1 fruit fly cellular context compared by ENCODE assay signal in the genomic region with DNA sequence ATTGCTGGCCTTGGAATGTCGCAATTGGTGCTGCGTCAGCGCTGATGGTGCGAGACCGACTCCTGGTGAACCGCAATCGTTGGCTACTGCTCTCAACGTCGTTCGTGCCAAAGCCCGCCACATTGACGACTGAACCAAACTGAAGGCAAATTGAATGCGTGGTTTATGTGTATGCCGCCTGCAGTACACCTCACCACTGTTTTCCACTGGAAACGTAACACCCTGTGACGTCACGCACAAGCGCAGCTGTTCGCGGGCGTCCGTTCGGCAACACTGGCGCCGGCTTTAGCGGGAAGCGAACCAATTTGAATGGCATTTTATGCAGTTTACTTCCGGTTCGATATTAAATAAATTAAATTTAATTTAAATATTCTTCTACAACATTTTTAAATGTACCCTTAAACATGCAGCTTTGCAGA.
A peak's percentile ranks its signal among the peaks of the same experiment; 100 is the strongest.
TF ChIP-seq lines count a peak whose summit lies in the region.

Gene Cmpk (minus strand): TSS at position 225 of the 419 bp plus-strand sequence.

TF ChIP-seq in whole organism, embryonic, 481 proteins besides CTCF, POLR2A, EP300 and RAD21 (continued from another document and continues in another):
- 0 out of 2 replicates have a peak, but pooled peaks have one; percentile 31 for TF ChIP-seq seq (GFP tag; IDR thresholded peaks at IDR 0.05; lab: Robert Waterston, UW)
- peak; percentile 39 for TF ChIP-seq Lhr (GFP tag; optimal IDR thresholded peaks at IDR 0.05; lab: Kevin White, UChicago)
- TF ChIP-seq slbo (GFP tag; IDR thresholded peaks at IDR 0.05; lab: Robert Waterston, UW) = peak; percentile 52
- peak; percentile 58 for TF ChIP-seq CG5953 (GFP tag; IDR thresholded peaks at IDR 0.05; lab: Robert Waterston, UW)
- peak; percentile 55 for TF ChIP-seq CG2120 (GFP tag; optimal IDR thresholded peaks at IDR 0.05; lab: Kevin White, UChicago)
- TF ChIP-seq CG13287 (GFP tag; IDR thresholded peaks at IDR 0.05; lab: Robert Waterston, UW; ENCODE audit: partially characterized antibody) = peak; percentile 58
- TF ChIP-seq Atf3 (GFP tag; optimal IDR thresholded peaks at IDR 0.05; lab: Kevin White, UChicago) = peak; percentile 67
- TF ChIP-seq schlank (tag; optimal IDR thresholded peaks at IDR 0.05; lab: Kevin White, UChicago) = peak; percentile 72
- TF ChIP-seq Oli (tag; optimal IDR thresholded peaks at IDR 0.05; lab: Kevin White, UChicago) = peak; percentile 41
- no peak for TF ChIP-seq tx (GFP tag; optimal IDR thresholded peaks at IDR 0.05; lab: Kevin White, UChicago)
- TF ChIP-seq CG14050 (GFP tag; IDR thresholded peaks at IDR 0.05; lab: Robert Waterston, UW) = peak; percentile 43
- peak; percentile 64 for TF ChIP-seq CG15011 (GFP tag; optimal IDR thresholded peaks at IDR 0.05; lab: Kevin White, UChicago)
- TF ChIP-seq Bgb (GFP tag; IDR thresholded peaks at IDR 0.05; lab: Robert Waterston, UW; ENCODE audit: partially characterized antibody) = peak; percentile 63
- TF ChIP-seq CG32772 (GFP tag; IDR thresholded peaks at IDR 0.05; lab: Robert Waterston, UW) = no peak
- peak; percentile 23 for TF ChIP-seq CG8089 (GFP tag; optimal IDR thresholded peaks at IDR 0.05; lab: Kevin White, UChicago)
- TF ChIP-seq CG16813 (GFP tag; IDR thresholded peaks at IDR 0.05; lab: Robert Waterston, UW; ENCODE audit: partially characterized antibody) = no peak
- peak; percentile 53 for TF ChIP-seq dm (GFP tag; optimal IDR thresholded peaks at IDR 0.05; lab: Kevin White, UChicago)
- peak; percentile 82 for TF ChIP-seq dysf (GFP tag; IDR thresholded peaks at IDR 0.05; lab: Robert Waterston, UW)
- TF ChIP-seq CG8359 (GFP tag; optimal IDR thresholded peaks at IDR 0.05; lab: Kevin White, UChicago; ENCODE audit: borderline replicate concordance) = peak; percentile 43
- TF ChIP-seq CG6765 (GFP tag; optimal IDR thresholded peaks at IDR 0.05; lab: Kevin White, UChicago) = peak; percentile 80
- no peak for TF ChIP-seq peb (GFP tag; IDR thresholded peaks at IDR 0.05; lab: Robert Waterston, UW)
- TF ChIP-seq vvl (GFP tag; IDR thresholded peaks at IDR 0.05; lab: Robert Waterston, UW) = peak; percentile 76
- TF ChIP-seq hkb (optimal IDR thresholded peaks at IDR 0.05; lab: Kevin White, UChicago) = no peak
- TF ChIP-seq hkb (GFP tag; IDR thresholded peaks at IDR 0.05; lab: Robert Waterston, UW) = peak; percentile 69
- TF ChIP-seq Hr78 (GFP tag; optimal IDR thresholded peaks at IDR 0.05; lab: Kevin White, UChicago) = no peak
- TF ChIP-seq CG32532 (GFP tag; IDR thresholded peaks at IDR 0.05; lab: Robert Waterston, UW) = peak; percentile 69
- peak; percentile 48 for TF ChIP-seq Myb (GFP tag; optimal IDR thresholded peaks at IDR 0.05; lab: Kevin White, UChicago)
- TF ChIP-seq vfl (GFP tag; optimal IDR thresholded peaks at IDR 0.05; lab: Kevin White, UChicago) = peak; percentile 12
- TF ChIP-seq Hand (GFP tag; optimal IDR thresholded peaks at IDR 0.05; lab: Kevin White, UChicago) = peak; percentile 26
- no peak for TF ChIP-seq Elba2 (GFP tag; optimal IDR thresholded peaks at IDR 0.05; lab: Kevin White, UChicago)
- TF ChIP-seq CG16779 (GFP tag; IDR thresholded peaks at IDR 0.05; lab: Robert Waterston, UW) = no peak
- peak; percentile 70 for TF ChIP-seq CG17802 (tag; optimal IDR thresholded peaks at IDR 0.05; lab: Kevin White, UChicago)
- peak; percentile 69 for TF ChIP-seq sug (tag; optimal IDR thresholded peaks at IDR 0.05; lab: Kevin White, UChicago)
- TF ChIP-seq pb (GFP tag; optimal IDR thresholded peaks at IDR 0.05; lab: Kevin White, UChicago) = peak; percentile 5
- no peak for TF ChIP-seq CG12071 (GFP tag; optimal IDR thresholded peaks at IDR 0.05; lab: Kevin White, UChicago)
- TF ChIP-seq fd64A (GFP tag; optimal IDR thresholded peaks at IDR 0.05; lab: Kevin White, UChicago) = peak; percentile 66
- peak; percentile 72 for TF ChIP-seq tap (tag; optimal IDR thresholded peaks at IDR 0.05; lab: Kevin White, UChicago)
- no peak for TF ChIP-seq CG4404 (GFP tag; IDR thresholded peaks at IDR 0.05; lab: Robert Waterston, UW)
- peak; percentile 39 for TF ChIP-seq CG7786 (GFP tag; optimal IDR thresholded peaks at IDR 0.05; lab: Kevin White, UChicago)
- peak; percentile 36 for TF ChIP-seq CG15479 (GFP tag; optimal IDR thresholded peaks at IDR 0.05; lab: Kevin White, UChicago)
- peak; percentile 67 for TF ChIP-seq Jarid2 (GFP tag; optimal IDR thresholded peaks at IDR 0.05; lab: Kevin White, UChicago)
- peak; percentile 43 for TF ChIP-seq ash1 (GFP tag; optimal IDR thresholded peaks at IDR 0.05; lab: Kevin White, UChicago)
- no peak for TF ChIP-seq lola (GFP tag; optimal IDR thresholded peaks at IDR 0.05; lab: Kevin White, UChicago)
- peak; percentile 26; the same call in 1 of the 3 replicates for TF ChIP-seq otp (GFP tag; IDR thresholded peaks at IDR 0.05; lab: Robert Waterston, UW)
- 0 out of 2 replicates have a peak, but pooled peaks have one; percentile 4 for TF ChIP-seq sisA (GFP tag; IDR thresholded peaks at IDR 0.05; lab: Robert Waterston, UW)
- peak; percentile 52; the same call in 1 of the 2 replicates for TF ChIP-seq sim (GFP tag; IDR thresholded peaks at IDR 0.05; lab: Robert Waterston, UW)
- peak; percentile 92 for TF ChIP-seq B-H2 (GFP tag; optimal IDR thresholded peaks at IDR 0.05; lab: Kevin White, UChicago)
- TF ChIP-seq mam (GFP tag; optimal IDR thresholded peaks at IDR 0.05; lab: Kevin White, UChicago) = peak; percentile 35
- TF ChIP-seq Ada2b (GFP tag; IDR thresholded peaks at IDR 0.05; lab: Robert Waterston, UW) = no peak
- peak; percentile 53 for TF ChIP-seq Dip3 (GFP tag; optimal IDR thresholded peaks at IDR 0.05; lab: Kevin White, UChicago)
- no peak for TF ChIP-seq grn (GFP tag; optimal IDR thresholded peaks at IDR 0.05; lab: Kevin White, UChicago)
- TF ChIP-seq bcd (GFP tag; optimal IDR thresholded peaks at IDR 0.05; lab: Kevin White, UChicago) = peak; percentile 83
- TF ChIP-seq da (GFP tag; optimal IDR thresholded peaks at IDR 0.05; lab: Kevin White, UChicago) = no peak
- TF ChIP-seq Lim3 (GFP tag; IDR thresholded peaks at IDR 0.05; lab: Robert Waterston, UW) = no peak
- TF ChIP-seq CG12659 (GFP tag; optimal IDR thresholded peaks at IDR 0.05; lab: Kevin White, UChicago) = peak; percentile 90
- peak; percentile 73 for TF ChIP-seq CG2712 (tag; optimal IDR thresholded peaks at IDR 0.05; lab: Kevin White, UChicago)
- peak; percentile 13 for TF ChIP-seq CG16815 (GFP tag; optimal IDR thresholded peaks at IDR 0.05; lab: Kevin White, UChicago)
- peak; percentile 80 for TF ChIP-seq CrebB (tag; optimal IDR thresholded peaks at IDR 0.05; lab: Kevin White, UChicago)
- no peak for TF ChIP-seq Abd-B (GFP tag; optimal IDR thresholded peaks at IDR 0.05; lab: Kevin White, UChicago)
- peak; percentile 57 for TF ChIP-seq CG18262 (tag; optimal IDR thresholded peaks at IDR 0.05; lab: Kevin White, UChicago)
- TF ChIP-seq p53 (GFP tag; optimal IDR thresholded peaks at IDR 0.05; lab: Kevin White, UChicago) = no peak
- no peak for TF ChIP-seq Poxn (GFP tag; IDR thresholded peaks at IDR 0.05; lab: Robert Waterston, UW)
- TF ChIP-seq CG4617 (GFP tag; optimal IDR thresholded peaks at IDR 0.05; lab: Kevin White, UChicago; ENCODE audit: borderline replicate concordance) = peak; percentile 69
- TF ChIP-seq cwo (GFP tag; optimal IDR thresholded peaks at IDR 0.05; lab: Kevin White, UChicago) = no peak
- peak; percentile 51 for TF ChIP-seq CG10147 (GFP tag; optimal IDR thresholded peaks at IDR 0.05; lab: Kevin White, UChicago)
- TF ChIP-seq oc (tag; optimal IDR thresholded peaks at IDR 0.05; lab: Kevin White, UChicago) = no peak
- peak; percentile 92 for TF ChIP-seq E2f2 (GFP tag; IDR thresholded peaks at IDR 0.05; lab: Robert Waterston, UW)
- peak; percentile 9 for TF ChIP-seq emc (GFP tag; optimal IDR thresholded peaks at IDR 0.05; lab: Kevin White, UChicago)
- TF ChIP-seq C15 (GFP tag; IDR thresholded peaks at IDR 0.05; lab: Robert Waterston, UW) = no peak
- no peak for TF ChIP-seq CG12942 (GFP tag; optimal IDR thresholded peaks at IDR 0.05; lab: Kevin White, UChicago)
- peak; percentile 65 for TF ChIP-seq pfk (GFP tag; optimal IDR thresholded peaks at IDR 0.05; lab: Kevin White, UChicago)
- TF ChIP-seq PHDP (tag; optimal IDR thresholded peaks at IDR 0.05; lab: Kevin White, UChicago) = peak; percentile 63
- no peak for TF ChIP-seq NC2α (GFP tag; optimal IDR thresholded peaks at IDR 0.05; lab: Kevin White, UChicago)
- TF ChIP-seq hbn (GFP tag; IDR thresholded peaks at IDR 0.05; lab: Robert Waterston, UW; ENCODE audit: partially characterized antibody) = peak; percentile 27; the same call in 1 of the 2 replicates
- peak; percentile 20; the same call in 1 of the 2 replicates for TF ChIP-seq CG14667 (GFP tag; IDR thresholded peaks at IDR 0.05; lab: Robert Waterston, UW)
- TF ChIP-seq CG13296 (GFP tag; optimal IDR thresholded peaks at IDR 0.05; lab: Kevin White, UChicago) = peak; percentile 84
- TF ChIP-seq salm (tag; optimal IDR thresholded peaks at IDR 0.05; lab: Kevin White, UChicago) = peak; percentile 63
- TF ChIP-seq zen2 (GFP tag; IDR thresholded peaks at IDR 0.05; lab: Robert Waterston, UW; ENCODE audit: partially characterized antibody) = peak; percentile 42; the same call in 2 of the 3 replicates
- TF ChIP-seq fu2 (GFP tag; optimal IDR thresholded peaks at IDR 0.05; lab: Kevin White, UChicago) = no peak
- no peak for TF ChIP-seq fru (optimal IDR thresholded peaks at IDR 0.05; lab: Kevin White, UChicago)
- peak; percentile 23 for TF ChIP-seq kay (GFP tag; optimal IDR thresholded peaks at IDR 0.05; lab: Kevin White, UChicago)
- no peak for TF ChIP-seq CG8478 (optimal IDR thresholded peaks at IDR 0.05; lab: Kevin White, UChicago)
- peak; percentile 32 for TF ChIP-seq D19A (tag; optimal IDR thresholded peaks at IDR 0.05; lab: Kevin White, UChicago)
- peak; percentile 26; the same call in 1 of the 2 replicates for TF ChIP-seq CG10321 (GFP tag; IDR thresholded peaks at IDR 0.05; lab: Robert Waterston, UW)
- TF ChIP-seq Eip74EF (GFP tag; optimal IDR thresholded peaks at IDR 0.05; lab: Kevin White, UChicago) = peak in 1 of 2 experiments; percentile 74
- TF ChIP-seq CG7372 (GFP tag; IDR thresholded peaks at IDR 0.05; lab: Robert Waterston, UW) = peak; percentile 29; the same call in 1 of the 2 replicates
- no peak for TF ChIP-seq ham (GFP tag; IDR thresholded peaks at IDR 0.05; lab: Robert Waterston, UW)
- TF ChIP-seq trem (tag; optimal IDR thresholded peaks at IDR 0.05; lab: Kevin White, UChicago) = peak; percentile 57
- TF ChIP-seq NFAT (GFP tag; IDR thresholded peaks at IDR 0.05; lab: Robert Waterston, UW) = peak; percentile 73; the same call in 1 of the 2 replicates
- peak; percentile 46; the same call in 1 of the 2 replicates for TF ChIP-seq ranshi (GFP tag; IDR thresholded peaks at IDR 0.05; lab: Robert Waterston, UW)
- no peak for TF ChIP-seq Neu2 (GFP tag; optimal IDR thresholded peaks at IDR 0.05; lab: Kevin White, UChicago; ENCODE audit: borderline replicate concordance)
- peak; percentile 41 for TF ChIP-seq CG8388 (GFP tag; optimal IDR thresholded peaks at IDR 0.05; lab: Kevin White, UChicago)
- peak; percentile 57 for TF ChIP-seq CG18011 (GFP tag; optimal IDR thresholded peaks at IDR 0.05; lab: Kevin White, UChicago)
- peak; percentile 54 for TF ChIP-seq gt (GFP tag; IDR thresholded peaks at IDR 0.05; lab: Robert Waterston, UW)
- peak; percentile 21 for TF ChIP-seq Spps (tag; optimal IDR thresholded peaks at IDR 0.05; lab: Kevin White, UChicago)
- TF ChIP-seq Sry-δ (GFP tag; optimal IDR thresholded peaks at IDR 0.05; lab: Kevin White, UChicago) = no peak
- TF ChIP-seq ac (GFP tag; optimal IDR thresholded peaks at IDR 0.05; lab: Kevin White, UChicago) = peak; percentile 58
- peak; percentile 13 for TF ChIP-seq zen (tag; optimal IDR thresholded peaks at IDR 0.05; lab: Kevin White, UChicago)
- no peak for TF ChIP-seq CG17568 (GFP tag; optimal IDR thresholded peaks at IDR 0.05; lab: Kevin White, UChicago)
- TF ChIP-seq Xrp1 (GFP tag; IDR thresholded peaks at IDR 0.05; lab: Robert Waterston, UW) = no peak
- TF ChIP-seq pan (optimal IDR thresholded peaks at IDR 0.05; lab: Kevin White, UChicago) = no peak
- TF ChIP-seq pan (GFP tag; optimal IDR thresholded peaks at IDR 0.05 in 1 of 2, IDR thresholded peaks at IDR 0.05 in 1 of 2) = peak in 1 of 2 experiments; percentile 50
- TF ChIP-seq CG9797 (GFP tag; optimal IDR thresholded peaks at IDR 0.05; lab: Kevin White, UChicago) = peak; percentile 41
- no peak for TF ChIP-seq CG14860 (GFP tag; IDR thresholded peaks at IDR 0.05; lab: Robert Waterston, UW; ENCODE audit: partially characterized antibody)
- peak; percentile 64 for TF ChIP-seq CG17359 (tag; optimal IDR thresholded peaks at IDR 0.05; lab: Kevin White, UChicago)
- no peak for TF ChIP-seq CG9215 (GFP tag; IDR thresholded peaks at IDR 0.05; lab: Robert Waterston, UW)
- TF ChIP-seq slou (GFP tag; optimal IDR thresholded peaks at IDR 0.05; lab: Kevin White, UChicago) = no peak
- 0 out of 2 replicates have a peak, but pooled peaks have one; percentile 10 for TF ChIP-seq CG10959 (GFP tag; IDR thresholded peaks at IDR 0.05; lab: Robert Waterston, UW)
- TF ChIP-seq nmo (GFP tag; optimal IDR thresholded peaks at IDR 0.05; lab: Kevin White, UChicago) = peak; percentile 43
- peak; percentile 90 for TF ChIP-seq CG7987 (GFP tag; optimal IDR thresholded peaks at IDR 0.05; lab: Kevin White, UChicago)
- peak; percentile 88 for TF ChIP-seq Fer1 (GFP tag; optimal IDR thresholded peaks at IDR 0.05; lab: Kevin White, UChicago)
- no peak for TF ChIP-seq CG2889 (GFP tag; IDR thresholded peaks at IDR 0.05; lab: Robert Waterston, UW)
- TF ChIP-seq CG11398 (GFP tag; optimal IDR thresholded peaks at IDR 0.05; lab: Kevin White, UChicago) = peak; percentile 23
- peak; percentile 78 for TF ChIP-seq zfh1 (GFP tag; IDR thresholded peaks at IDR 0.05; lab: Robert Waterston, UW)
- TF ChIP-seq CG18619 (GFP tag; optimal IDR thresholded peaks at IDR 0.05; lab: Kevin White, UChicago) = peak; percentile 84
- peak; percentile 54 for TF ChIP-seq CG10274 (GFP tag; optimal IDR thresholded peaks at IDR 0.05; lab: Kevin White, UChicago)
- TF ChIP-seq pum (GFP tag; optimal IDR thresholded peaks at IDR 0.05; lab: Kevin White, UChicago) = no peak
- 0 out of 2 replicates have a peak, but pooled peaks have one; percentile 15 for TF ChIP-seq toy (GFP tag; IDR thresholded peaks at IDR 0.05; lab: Robert Waterston, UW)
- peak; percentile 40 for TF ChIP-seq sna (GFP tag; IDR thresholded peaks at IDR 0.05; lab: Robert Waterston, UW; ENCODE audit: partially characterized antibody)
- peak; percentile 91 for TF ChIP-seq HLHmδ (GFP tag; optimal IDR thresholded peaks at IDR 0.05; lab: Kevin White, UChicago)
- peak; percentile 1 for TF ChIP-seq Bteb2 (GFP tag; optimal IDR thresholded peaks at IDR 0.05; lab: Kevin White, UChicago)
- peak; percentile 78 for TF ChIP-seq mirr (GFP tag; optimal IDR thresholded peaks at IDR 0.05; lab: Kevin White, UChicago)
- TF ChIP-seq Rfx (GFP tag; IDR thresholded peaks at IDR 0.05; lab: Robert Waterston, UW) = peak; percentile 77
- TF ChIP-seq her (GFP tag; optimal IDR thresholded peaks at IDR 0.05; lab: Kevin White, UChicago) = peak; percentile 42
